Worm (Caenorhabditis elegans) whole organism, midembryonic: ENCODE results near the gene T04H1.12.

Experiments used
- flt-1 ChIP-seq: fragments of 200-800 bp; sonication (Bioruptor generic); IDR thresholded peaks from 2 replicates; pipeline ENCODE4 v1.3.6; 2022; ENCODE audit warnings: missing genetic modification characterization, missing compliant biosample characterization
- ref-1 ChIP-seq: fragments of 200-800 bp; sonication (Bioruptor generic); conservative IDR thresholded peaks from 2 replicates; pipeline ENCODE4 v1.3.6; 2022; ENCODE audit warnings: missing genetic modification reagents, missing genetic modification characterization, missing compliant biosample characterization
- tab-1 ChIP-seq: fragments of 200-800 bp; sonication (Bioruptor generic); IDR thresholded peaks from 2 replicates; pipeline ENCODE4 v1.3.6; 2022; ENCODE audit warnings: missing genetic modification characterization, missing compliant biosample characterization

ce11 chrV:12295520-12295919 is 40.1 kb downstream of the T04H1.12 start:
- no peak for TF ChIP-seq ref-1 (GFP tag; lab: Robert Waterston, UW)
- no peak for TF ChIP-seq flt-1 (GFP tag; lab: Robert Waterston, UW)
- no peak for TF ChIP-seq tab-1 (GFP tag; lab: Robert Waterston, UW)
